Fruit fly (Drosophila melanogaster): ENCODE measurements around the gene Vm34Ca.

DNA sequence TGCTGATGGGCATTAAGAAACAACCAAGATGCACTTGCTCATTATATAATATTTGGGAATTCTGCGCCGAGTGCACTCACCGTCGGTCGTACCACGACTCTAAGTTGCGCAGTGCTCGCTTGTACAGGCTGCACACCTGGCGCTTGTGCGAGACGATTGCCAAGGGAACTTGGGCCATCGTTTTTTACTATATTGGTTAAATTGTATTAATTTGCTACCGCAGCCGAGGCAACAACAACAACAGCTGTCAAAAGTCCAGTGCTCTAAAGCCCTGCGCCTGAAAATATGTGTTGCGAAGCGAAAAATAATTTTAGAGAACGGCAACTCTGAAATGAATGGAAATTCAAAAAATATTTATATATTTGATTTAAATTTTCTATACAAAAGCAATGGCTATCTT is 40.7 kb downstream of the Vm34Ca start, which contains the start of gene ND-B22:
- peak in 1 of 2 experiments; percentile 65 for TF ChIP-seq foxo (GFP tag; optimal IDR thresholded peaks at IDR 0.05)
- peak; percentile 28 for TF ChIP-seq OdsH (GFP tag; optimal IDR thresholded peaks at IDR 0.05)
- no peak for TF ChIP-seq Abd-B (GFP tag; optimal IDR thresholded peaks at IDR 0.05)
- peak; percentile 69 for TF ChIP-seq h (GFP tag; optimal IDR thresholded peaks at IDR 0.05)
- TF ChIP-seq Mio (GFP tag; optimal IDR thresholded peaks at IDR 0.05), result no peak
- TF ChIP-seq Dfd (GFP tag; optimal IDR thresholded peaks at IDR 0.05), result no peak
- TF ChIP-seq usp (GFP tag; optimal IDR thresholded peaks at IDR 0.05), result no peak
- no peak for TF ChIP-seq lola (GFP tag; optimal IDR thresholded peaks at IDR 0.05)

All from whole organism, wandering third instar larva.